Worm (Caenorhabditis elegans) whole organism, L4 larva: ENCODE data around the gene pbs-6.

Experiments used
- F26F4.8 ChIP-seq: fragments of 200-800 bp; sonication (Bioruptor generic); conservative IDR thresholded peaks from 2 replicates; pipeline ENCODE4 v1.3.6; 2022; ENCODE audit warnings: missing genetic modification characterization, missing compliant biosample characterization
- T26A8.4 ChIP-seq: fragments of 200-800 bp; sonication (Bioruptor generic); IDR thresholded peaks from 2 replicates; pipeline ENCODE4 v1.3.6; 2022; ENCODE audit warnings: missing genetic modification characterization, missing compliant biosample characterization
- Y5F2A.4 ChIP-seq: fragments of 200-800 bp; sonication (Bioruptor generic); optimal IDR thresholded peaks from 2 replicates; lab custom pipeline; 2018; ENCODE audit warnings: mild to moderate bottlenecking, missing genetic modification characterization, missing compliant biosample characterization
- Y75B8A.6 ChIP-seq: fragments of 200-800 bp; sonication (Bioruptor generic); IDR thresholded peaks from 2 replicates; pipeline ENCODE4 v1.3.6; 2022; ENCODE audit warnings: missing genetic modification reagents, missing genetic modification characterization, missing compliant biosample characterization
- aha-1 ChIP-seq: fragments of 150-350 bp; peaks from one replicate; lab custom pipeline; 2014; ENCODE audit warnings: missing biosample characterization, missing genetic modification characterization
- aly-2 ChIP-seq: sonication (generic microtip); optimal IDR thresholded peaks from 2 replicates; lab custom pipeline; 2018; ENCODE audit warnings: missing biosample characterization, missing genetic modification characterization
- arid-1 ChIP-seq: fragments of 200-800 bp; sonication (Bioruptor generic); conservative IDR thresholded peaks from 2 replicates; pipeline ENCODE4 v1.3.6; 2022; ENCODE audit warnings: missing genetic modification reagents, missing genetic modification characterization, missing compliant biosample characterization
- attf-4 ChIP-seq: sonication (generic microtip); optimal IDR thresholded peaks from 3 replicates; lab custom pipeline; 2017; ENCODE audit warnings: missing biosample characterization, missing genetic modification characterization
- ceh-20 ChIP-seq: fragments of 200-800 bp; sonication (Bioruptor generic); IDR thresholded peaks from 2 replicates; pipeline ENCODE4 v1.3.6; 2022; ENCODE audit warnings: missing genetic modification reagents, missing genetic modification characterization, missing compliant biosample characterization
- daf-12 ChIP-seq: fragments of 150-350 bp; optimal IDR thresholded peaks from 2 replicates; lab custom pipeline; 2014; ENCODE audit warnings: missing biosample characterization, missing genetic modification reagents, missing genetic modification characterization
- daf-8 ChIP-seq: fragments of 200-800 bp; sonication (Bioruptor generic); IDR thresholded peaks from 2 replicates; pipeline ENCODE4 v1.3.6; 2022; ENCODE audit warnings: missing genetic modification characterization, missing compliant biosample characterization
- duxl-1 ChIP-seq: sonication (generic microtip); optimal IDR thresholded peaks from 2 replicates; lab custom pipeline; 2016; ENCODE audit warnings: mild to moderate bottlenecking, missing genetic modification characterization, moderate library complexity, missing compliant biosample characterization; ENCODE audit not compliant: poor library complexity
- egl-27 ChIP-seq: sonication (generic microtip); optimal IDR thresholded peaks from 3 replicates; lab custom pipeline; 2017; ENCODE audit warnings: missing biosample characterization, missing genetic modification reagents, missing genetic modification characterization
- hlh-30 ChIP-seq: sonication (generic microtip); optimal IDR thresholded peaks from 2 replicates; lab custom pipeline; 2017; ENCODE audit warnings: antibody characterized with exemption, mild to moderate bottlenecking, missing genetic modification characterization, missing compliant biosample characterization; ENCODE audit not compliant: insufficient read depth
- lin-38 ChIP-seq: fragments of 200-800 bp; sonication (Bioruptor generic); IDR thresholded peaks from 2 replicates; pipeline ENCODE4 v1.3.6; 2022; ENCODE audit warnings: missing genetic modification reagents, missing genetic modification characterization, missing compliant biosample characterization
- lsy-2 ChIP-seq, 2 experiments: fragments of 150-350 bp in 1 of 2; sonication (generic microtip) in 1 of 2; optimal IDR thresholded peaks; 2 replicates each; lab custom pipeline; 2014 to 2017; ENCODE audit warnings: missing biosample characterization in 2 of 2, missing genetic modification characterization in 2 of 2
- madf-9 ChIP-seq: fragments of 200-800 bp; sonication (Bioruptor generic); conservative IDR thresholded peaks from 2 replicates; pipeline ENCODE4 v1.3.6; 2022; ENCODE audit warnings: missing genetic modification reagents, missing genetic modification characterization, missing compliant biosample characterization
- mdt-29 ChIP-seq: fragments of 200-800 bp; sonication (Bioruptor generic); IDR thresholded peaks from 2 replicates; pipeline ENCODE4 v1.3.6; 2022; ENCODE audit warnings: missing genetic modification reagents, missing genetic modification characterization, missing compliant biosample characterization
- mes-2 ChIP-seq: sonication (generic microtip); optimal IDR thresholded peaks from 2 replicates; lab custom pipeline; 2016; ENCODE audit warnings: missing genotype, mild to moderate bottlenecking, missing genetic modification characterization, missing compliant biosample characterization; ENCODE audit not compliant: poor library complexity, severe bottlenecking
- nhr-237 ChIP-seq: sonication (generic microtip); optimal IDR thresholded peaks from 2 replicates; lab custom pipeline; 2017; ENCODE audit warnings: missing biosample characterization, missing genetic modification characterization
- nhr-28 ChIP-seq: fragments of 150-350 bp; optimal IDR thresholded peaks from 2 replicates; lab custom pipeline; 2014; ENCODE audit warnings: missing biosample characterization, missing genetic modification characterization
- nhr-48 ChIP-seq: sonication (generic microtip); optimal IDR thresholded peaks from 2 replicates; lab custom pipeline; 2016; ENCODE audit warnings: mild to moderate bottlenecking, missing genetic modification characterization, missing compliant biosample characterization
- nhr-6 ChIP-seq: fragments of 150-350 bp; optimal IDR thresholded peaks from 2 replicates; lab custom pipeline; 2014; ENCODE audit warnings: missing biosample characterization, missing genetic modification characterization
- nhr-76 ChIP-seq: fragments of 150-350 bp; optimal IDR thresholded peaks from 2 replicates; lab custom pipeline; 2014; ENCODE audit warnings: missing biosample characterization, missing genetic modification characterization
- rbr-2 ChIP-seq: sonication (generic microtip); optimal IDR thresholded peaks from 2 replicates; lab custom pipeline; 2016; ENCODE audit warnings: missing genotype, missing genetic modification characterization, missing compliant biosample characterization
- snpc-4 ChIP-seq: fragments of 150-350 bp; optimal IDR thresholded peaks from 2 replicates; lab custom pipeline; 2014; ENCODE audit warnings: missing biosample characterization, missing genetic modification characterization
- tra-1 ChIP-seq: fragments of 200-800 bp; sonication (Bioruptor generic); IDR thresholded peaks from 2 replicates; pipeline ENCODE4 v1.3.6; 2022; ENCODE audit warnings: missing genetic modification reagents, missing genetic modification characterization, missing compliant biosample characterization
- unc-62 ChIP-seq, 3 experiments: fragments of 150-350 bp in 1 of 3; sonication (generic microtip); optimal IDR thresholded peaks in 2 of 3; peaks in 1 of 3; 1 replicate in 1 of 3; 2 replicates in 2 of 3; lab custom pipeline; 2014 to 2017; ENCODE audit warnings: missing biosample characterization in 3 of 3, missing genetic modification characterization in 3 of 3, missing genetic modification reagents in 3 of 3, missing genotype in 1 of 3
- vab-7 ChIP-seq: fragments of 200-800 bp; sonication (Bioruptor generic); IDR thresholded peaks from 2 replicates; pipeline ENCODE4 v1.3.6; 2022; ENCODE audit warnings: missing genetic modification reagents, missing genetic modification characterization, missing compliant biosample characterization

Gene pbs-6

ce11 chrIII:8201760-8202159 is 42.1 kb downstream of the pbs-6 start (continued):
- no peak for TF ChIP-seq daf-12 (tag; lab: Kevin White, UChicago)
- TF ChIP-seq mes-2 (tag; lab: Kevin White, UChicago): no peak
- no peak for TF ChIP-seq Y5F2A.4 (GFP tag; lab: Kevin White, UChicago)
- no peak for TF ChIP-seq nhr-48 (tag; lab: Kevin White, UChicago)
- TF ChIP-seq daf-8 (GFP tag; lab: Robert Waterston, UW): no peak
- TF ChIP-seq hlh-30: peak; percentile 66
- TF ChIP-seq rbr-2 (tag; lab: Kevin White, UChicago): peak; percentile 63
- TF ChIP-seq ceh-20 (GFP tag; lab: Robert Waterston, UW): 0 out of 2 replicates have a peak, but pooled peaks have one; percentile 10
- no peak for TF ChIP-seq egl-27 (tag; lab: Kevin White, UChicago)
- TF ChIP-seq madf-9 (GFP tag; lab: Robert Waterston, UW): no peak
- no peak for TF ChIP-seq F26F4.8
- no peak for TF ChIP-seq Y75B8A.6 (GFP tag; lab: Robert Waterston, UW)
- TF ChIP-seq vab-7 (GFP tag; lab: Robert Waterston, UW): 0 out of 2 replicates have a peak, but pooled peaks have one; percentile 35
- peak in 1 of 2 experiments; percentile 46 for TF ChIP-seq lsy-2 (tag; optimal IDR thresholded peaks at IDR 0.05; lab: Kevin White, UChicago)
- TF ChIP-seq attf-4 (tag; lab: Kevin White, UChicago): no peak
- TF ChIP-seq nhr-76 (tag; lab: Kevin White, UChicago): no peak

DNA sequence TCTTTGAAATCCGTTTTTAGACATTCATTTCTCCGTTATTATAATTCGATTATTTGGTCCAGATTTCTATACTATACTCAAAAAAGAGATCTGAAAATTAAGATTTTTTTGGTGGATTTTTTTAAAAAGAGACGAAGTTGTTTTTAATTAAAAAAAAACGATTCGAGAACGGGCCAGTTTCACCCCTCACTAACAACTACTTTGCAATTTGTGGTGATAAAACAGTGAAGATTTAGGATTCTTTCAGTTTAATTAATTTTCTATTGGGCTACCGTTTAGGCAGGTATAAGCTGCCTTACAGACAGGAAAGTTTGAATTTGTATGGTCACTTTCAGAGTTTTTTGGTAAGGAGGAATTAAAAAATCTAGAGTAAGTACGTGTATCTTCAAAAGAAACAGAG is 42.8 kb downstream of the pbs-6 start, which contains the start of gene unc-36:
Gene unc-36, minus strand, starts transcription at position 101 of the 400 bp plus-strand sequence.
- TF ChIP-seq Y5F2A.4 (GFP tag; lab: Kevin White, UChicago): no peak
- no peak for TF ChIP-seq snpc-4 (tag; lab: Kevin White, UChicago)
- no peak for TF ChIP-seq duxl-1 (tag; lab: Kevin White, UChicago)
- no peak for TF ChIP-seq aly-2 (tag; lab: Kevin White, UChicago)
- no peak for TF ChIP-seq unc-62 (GFP tag; optimal IDR thresholded peaks at IDR 0.05 in 1 of 2; lab: Kevin White, UChicago)
- no peak for TF ChIP-seq unc-62 (tag; optimal IDR thresholded peaks at IDR 0.05; lab: Kevin White, UChicago)
- no peak for TF ChIP-seq arid-1 (GFP tag; lab: Robert Waterston, UW)
- TF ChIP-seq nhr-28: no peak
- no peak for TF ChIP-seq mdt-29 (GFP tag; lab: Robert Waterston, UW)
- no peak for TF ChIP-seq lin-38
- no peak for TF ChIP-seq hlh-30

DNA sequence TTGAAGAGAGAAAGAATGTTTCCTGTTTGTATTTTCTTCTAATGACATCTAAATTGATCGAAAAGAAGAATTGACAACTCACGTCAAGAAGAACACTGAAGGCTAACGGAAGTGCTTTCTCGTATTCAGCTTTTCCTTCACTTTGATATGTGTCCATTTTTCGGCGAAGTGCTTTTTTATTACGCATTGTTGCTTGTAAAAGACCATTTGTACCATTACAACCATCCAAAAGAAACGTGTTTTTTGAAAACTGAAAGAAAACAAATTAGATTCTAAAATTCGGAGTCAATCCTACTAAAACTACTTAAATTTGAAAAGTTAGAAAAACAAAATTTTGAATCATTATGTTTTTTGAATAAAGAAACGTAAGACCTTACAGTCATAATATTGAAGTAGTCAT is 44.8 kb downstream of the pbs-6 start:
- no peak for TF ChIP-seq nhr-6 (tag; lab: Kevin White, UChicago)
- no peak for TF ChIP-seq T26A8.4 (GFP tag; lab: Robert Waterston, UW)
- TF ChIP-seq tra-1 (GFP tag; lab: Robert Waterston, UW): no peak
- TF ChIP-seq aha-1: peak; percentile 49
- TF ChIP-seq nhr-28: no peak
- peak in 1 of 2 experiments; percentile 93 for TF ChIP-seq unc-62 (GFP tag; optimal IDR thresholded peaks at IDR 0.05 in 1 of 2; lab: Kevin White, UChicago)
- no peak for TF ChIP-seq unc-62 (tag; optimal IDR thresholded peaks at IDR 0.05; lab: Kevin White, UChicago)
- no peak for TF ChIP-seq nhr-237 (tag; lab: Kevin White, UChicago)
